Fruit fly (Drosophila melanogaster) whole organism, adult: ENCODE results near the gene UQCR-C2.

Experiments used
- CG11617 ChIP-seq: fragments of 200-800 bp; sonication (Bioruptor generic); optimal IDR thresholded peaks from 2 replicates; lab custom pipeline; 2017; ENCODE audit warnings: mild to moderate bottlenecking, missing biosample characterization, missing genetic modification reagents, missing genetic modification characterization
- CG12768 ChIP-seq: fragments of 200-800 bp; sonication (Bioruptor generic); optimal IDR thresholded peaks from 2 replicates; lab custom pipeline; 2017; ENCODE audit warnings: missing biosample characterization, missing genetic modification characterization, mild to moderate bottlenecking, moderate library complexity, missing genetic modification reagents
- CG14711 ChIP-seq: fragments of 200-800 bp; sonication (Bioruptor generic); optimal IDR thresholded peaks from 2 replicates; lab custom pipeline; 2018; ENCODE audit warnings: missing biosample characterization, mild to moderate bottlenecking, missing genetic modification characterization, moderate library complexity
- CG1620 ChIP-seq: fragments of 200-800 bp; sonication (Bioruptor generic); optimal IDR thresholded peaks from 2 replicates; lab custom pipeline; 2016; ENCODE audit warnings: missing biosample characterization, missing genetic modification characterization
- CG33017 ChIP-seq: fragments of 200-800 bp; sonication (Bioruptor generic); optimal IDR thresholded peaks from 2 replicates; lab custom pipeline; 2018; ENCODE audit warnings: missing biosample characterization, mild to moderate bottlenecking, missing genetic modification characterization, moderate library complexity
- CG5204 ChIP-seq: fragments of 200-800 bp; sonication (Bioruptor generic); optimal IDR thresholded peaks from 2 replicates; lab custom pipeline; 2016; ENCODE audit warnings: missing biosample characterization, missing genetic modification characterization
- CG7045 ChIP-seq: fragments of 200-800 bp; sonication (Bioruptor generic); optimal IDR thresholded peaks from 2 replicates; lab custom pipeline; 2017; ENCODE audit warnings: missing biosample characterization, mild to moderate bottlenecking, missing genetic modification characterization
- CG7101 ChIP-seq: fragments of 200-800 bp; sonication (Bioruptor generic); optimal IDR thresholded peaks from 2 replicates; lab custom pipeline; 2018; ENCODE audit warnings: missing biosample characterization, mild to moderate bottlenecking, missing genetic modification characterization, moderate library complexity
- Clk ChIP-seq: fragments of 200-800 bp; sonication (Bioruptor generic); optimal IDR thresholded peaks from 2 replicates; lab custom pipeline; 2017; ENCODE audit warnings: missing biosample characterization, missing genetic modification characterization
- Crg-1 ChIP-seq: fragments of 200-800 bp; sonication (Bioruptor generic); optimal IDR thresholded peaks from 2 replicates; lab custom pipeline; 2016; ENCODE audit warnings: missing biosample characterization, missing genetic modification characterization
- Hr96 ChIP-seq: fragments of 200-800 bp; sonication (Bioruptor generic); optimal IDR thresholded peaks from 2 replicates; lab custom pipeline; 2016; ENCODE audit warnings: missing biosample characterization, missing genetic modification characterization
- Mnt ChIP-seq: fragments of 200-800 bp; sonication (Bioruptor generic); optimal IDR thresholded peaks from 2 replicates; lab custom pipeline; 2016; ENCODE audit warnings: missing biosample characterization, mild to moderate bottlenecking, missing genetic modification characterization
- bab1 ChIP-seq: fragments of 200-800 bp; sonication (Bioruptor generic); optimal IDR thresholded peaks from 3 replicates; lab custom pipeline; 2019; ENCODE audit warnings: missing biosample characterization, mild to moderate bottlenecking, missing genetic modification characterization, moderate library complexity
- cic ChIP-seq: fragments of 200-800 bp; sonication (Bioruptor generic); optimal IDR thresholded peaks from 2 replicates; lab custom pipeline; 2017; ENCODE audit warnings: missing biosample characterization, mild to moderate bottlenecking, missing genetic modification characterization, moderate library complexity
- cnc ChIP-seq, 2 experiments: fragments of >200 bp; optimal IDR thresholded peaks; 2 replicates each; lab custom pipeline; 2017
- kay ChIP-seq: fragments of 200-800 bp; sonication (Bioruptor generic); peaks from one replicate; lab custom pipeline; 2016; ENCODE audit warnings: missing biosample characterization, missing genetic modification characterization, borderline replicate concordance
- ovo ChIP-seq: fragments of 200-800 bp; sonication (Bioruptor generic); optimal IDR thresholded peaks from 2 replicates; lab custom pipeline; 2016; ENCODE audit warnings: missing biosample characterization, missing genetic modification characterization
- pad ChIP-seq: fragments of 200-800 bp; sonication (Bioruptor generic); optimal IDR thresholded peaks from 3 replicates; lab custom pipeline; 2017; ENCODE audit warnings: missing biosample characterization, missing genetic modification characterization, mild to moderate bottlenecking, moderate library complexity, missing genetic modification reagents
- tj ChIP-seq: fragments of 200-800 bp; sonication (Bioruptor generic); optimal IDR thresholded peaks from 3 replicates; lab custom pipeline; 2017; ENCODE audit warnings: missing biosample characterization, mild to moderate bottlenecking, missing genetic modification characterization, moderate library complexity
- toe ChIP-seq: fragments of 200-800 bp; sonication (Bioruptor generic); optimal IDR thresholded peaks from 2 replicates; lab custom pipeline; 2016; ENCODE audit warnings: missing biosample characterization, missing genetic modification characterization

The UQCR-C2 gene

dm6 chr3L:16566093-16566492 is 17.8 kb upstream of the UQCR-C2 start:
- TF ChIP-seq bab1 (GFP tag; lab: Kevin White, UChicago) (no peak), ovo (GFP tag; lab: Kevin White, UChicago) (no peak)

- TF ChIP-seq ovo (GFP tag; lab: Kevin White, UChicago) (no peak), CG1620 (GFP tag; lab: Kevin White, UChicago) (no peak), CG5204 (GFP tag; lab: Kevin White, UChicago) (no peak), kay (GFP tag; lab: Kevin White, UChicago) (no peak), pad (GFP tag; lab: Kevin White, UChicago) (no peak), cic (GFP tag; lab: Kevin White, UChicago) (no peak), toe (GFP tag; lab: Kevin White, UChicago) (no peak), tj (GFP tag; lab: Kevin White, UChicago) (no peak), CG14711 (tag; lab: Kevin White, UChicago) (no peak), Hr96 (GFP tag; lab: Kevin White, UChicago) (no peak), CG7101 (tag; lab: Kevin White, UChicago) (no peak), CG7045 (no peak), Mnt (no peak), bab1 (GFP tag; lab: Kevin White, UChicago) (no peak), cnc (optimal IDR thresholded peaks at IDR 0.05; lab: Kevin White, UChicago) (no peak), Crg-1 (no peak)
Observed at dm6 chr3L:16566700-16567221, 17.2 kb upstream of the UQCR-C2 start, which contains the start of gene UQCR-6.4L. UQCR-6.4L (plus strand) TSS chr3L:16566750.

dm6 chr3L:16567495-16567894 is 16.4 kb upstream of the UQCR-C2 start:
- no peak for TF ChIP-seq Crg-1
- no peak for TF ChIP-seq Mnt
- no peak for TF ChIP-seq tj (GFP tag; lab: Kevin White, UChicago)
- no peak for TF ChIP-seq cnc (optimal IDR thresholded peaks at IDR 0.05; lab: Kevin White, UChicago)
- TF ChIP-seq Hr96 (GFP tag; lab: Kevin White, UChicago): no peak
- TF ChIP-seq CG1620 (GFP tag; lab: Kevin White, UChicago): no peak
- no peak for TF ChIP-seq cic (GFP tag; lab: Kevin White, UChicago)

- TF ChIP-seq CG1620 (GFP tag; lab: Kevin White, UChicago) (no peak), kay (GFP tag; lab: Kevin White, UChicago) (no peak), CG5204 (GFP tag; lab: Kevin White, UChicago) (no peak), pad (GFP tag; lab: Kevin White, UChicago) (no peak), Clk (GFP tag; lab: Kevin White, UChicago) (no peak)
Observed at dm6 chr3L:16569456-16569855, 14.5 kb upstream of the UQCR-C2 start.

- no peak for TF ChIP-seq CG14711 (tag; lab: Kevin White, UChicago)
- no peak for TF ChIP-seq Clk (GFP tag; lab: Kevin White, UChicago)
- TF ChIP-seq bab1 (GFP tag; lab: Kevin White, UChicago): no peak
- no peak for TF ChIP-seq Mnt
- TF ChIP-seq pad (GFP tag; lab: Kevin White, UChicago): no peak
- TF ChIP-seq kay (GFP tag; lab: Kevin White, UChicago): peak; percentile 19
- no peak for TF ChIP-seq CG7045
Observed at dm6 chr3L:16571014-16571738, 12.7 kb upstream of the UQCR-C2 start.

- TF ChIP-seq pad (GFP tag; lab: Kevin White, UChicago) (no peak), CG14711 (tag; lab: Kevin White, UChicago) (no peak), tj (GFP tag; lab: Kevin White, UChicago) (peak; percentile 89), Crg-1 (no peak), cnc (optimal IDR thresholded peaks at IDR 0.05; lab: Kevin White, UChicago) (no peak), CG12768 (GFP tag; lab: Kevin White, UChicago) (no peak), CG11617 (GFP tag; lab: Kevin White, UChicago) (no peak), CG33017 (tag; lab: Kevin White, UChicago) (no peak)
Observed at dm6 chr3L:16571739-16572063, 12.2 kb upstream of the UQCR-C2 start.

- TF ChIP-seq pad (GFP tag; lab: Kevin White, UChicago): peak; percentile 11
- peak; percentile 60 for TF ChIP-seq kay (GFP tag; lab: Kevin White, UChicago)
- peak; percentile 33 for TF ChIP-seq CG12768 (GFP tag; lab: Kevin White, UChicago)
- TF ChIP-seq Mnt: peak; percentile 22
- TF ChIP-seq Hr96 (GFP tag; lab: Kevin White, UChicago): no peak
Observed at dm6 chr3L:16572208-16572607, 11.7 kb upstream of the UQCR-C2 start.
